Fruit fly (Drosophila melanogaster): ENCODE results near the gene aub.

Gene aub

dm6 chr2L:11044678-11045466 lies 43.6 kb upstream of the aub start (continued):
- TF ChIP-seq CG7372 (GFP tag; IDR thresholded peaks at IDR 0.05) (no peak), CG10565 (GFP tag; optimal IDR thresholded peaks at IDR 0.05) (no peak), CG10979 (tag; optimal IDR thresholded peaks at IDR 0.05) (no peak), CG32767 (GFP tag; IDR thresholded peaks at IDR 0.05) (no peak), CG31224 (GFP tag; IDR thresholded peaks at IDR 0.05) (no peak), Gug (GFP tag; IDR thresholded peaks at IDR 0.05) (no peak; the same call in 3 of the 4 replicates), CkIIα-i1 (GFP tag; IDR thresholded peaks at IDR 0.05) (no peak), HLH54F (GFP tag; optimal IDR thresholded peaks at IDR 0.05) (no peak), Ada2b (GFP tag; IDR thresholded peaks at IDR 0.05) (0 out of 2 replicates have a peak, but pooled peaks have one; percentile 15), Atf6 (GFP tag; IDR thresholded peaks at IDR 0.05) (peak; percentile 31; the same call in 1 of the 2 replicates), CG10959 (GFP tag; IDR thresholded peaks at IDR 0.05) (no peak), kni (GFP tag; optimal IDR thresholded peaks at IDR 0.05) (peak; percentile 83), Max (GFP tag; optimal IDR thresholded peaks at IDR 0.05) (no peak), CG31365 (tag; optimal IDR thresholded peaks at IDR 0.05) (peak; percentile 11), Eip74EF (GFP tag; optimal IDR thresholded peaks at IDR 0.05) (no peak), Scr (GFP tag; IDR thresholded peaks at IDR 0.05; ENCODE audit: partially characterized antibody) (no peak), CG34376 (GFP tag; optimal IDR thresholded peaks at IDR 0.05) (peak; percentile 67), hb (GFP tag; IDR thresholded peaks at IDR 0.05; ENCODE audit: partially characterized antibody) (no peak), CG13424 (tag; optimal IDR thresholded peaks at IDR 0.05) (peak; percentile 30), jing (GFP tag; optimal IDR thresholded peaks at IDR 0.05) (no peak), CG13894 (tag; optimal IDR thresholded peaks at IDR 0.05) (no peak), CG6791 (GFP tag; IDR thresholded peaks at IDR 0.05; ENCODE audit: partially characterized antibody) (no peak), lbe (GFP tag; optimal IDR thresholded peaks at IDR 0.05) (peak; percentile 53), CG8281 (tag; optimal IDR thresholded peaks at IDR 0.05) (peak; percentile 7), her (GFP tag; optimal IDR thresholded peaks at IDR 0.05) (no peak), HLHmδ (GFP tag; optimal IDR thresholded peaks at IDR 0.05) (peak; percentile 19), Med (GFP tag) (peak; percentile 78), CG12769 (tag; optimal IDR thresholded peaks at IDR 0.05) (no peak), CG10147 (GFP tag; optimal IDR thresholded peaks at IDR 0.05) (peak; percentile 45), crc (GFP tag; optimal IDR thresholded peaks at IDR 0.05) (no peak), Ssrp (tag; optimal IDR thresholded peaks at IDR 0.05) (no peak), bbx (GFP tag; IDR thresholded peaks at IDR 0.05; ENCODE audit: partially characterized antibody) (no peak), Blimp-1 (GFP tag; optimal IDR thresholded peaks at IDR 0.05) (peak; percentile 13), CG4730 (GFP tag; IDR thresholded peaks at IDR 0.05) (no peak), CG18764 (GFP tag; optimal IDR thresholded peaks at IDR 0.05) (no peak), vfl (GFP tag; optimal IDR thresholded peaks at IDR 0.05) (no peak), Xbp1 (GFP tag; optimal IDR thresholded peaks at IDR 0.05) (peak; percentile 17), p53 (GFP tag; optimal IDR thresholded peaks at IDR 0.05) (no peak), CG10654 (GFP tag; optimal IDR thresholded peaks at IDR 0.05) (no peak), CG9932 (GFP tag; IDR thresholded peaks at IDR 0.05) (0 out of 2 replicates have a peak, but pooled peaks have one; percentile 5), Neu2 (GFP tag; optimal IDR thresholded peaks at IDR 0.05; ENCODE audit: borderline replicate concordance) (no peak), tin (GFP tag; optimal IDR thresholded peaks at IDR 0.05) (no peak), CG10366 (GFP tag; IDR thresholded peaks at IDR 0.05) (peak; percentile 43; the same call in 1 of the 2 replicates), tna (GFP tag; IDR thresholded peaks at IDR 0.05; ENCODE audit: partially characterized antibody) (no peak; the same call in 1 of the 2 replicates), Dek (tag; optimal IDR thresholded peaks at IDR 0.05) (peak; percentile 13), MTF-1 (GFP tag; optimal IDR thresholded peaks at IDR 0.05; ENCODE audit: borderline replicate concordance) (peak; percentile 72), CG33557 (GFP tag; optimal IDR thresholded peaks at IDR 0.05) (peak; percentile 64), sna (GFP tag; IDR thresholded peaks at IDR 0.05; ENCODE audit: partially characterized antibody) (no peak)

Measured in whole organism, embryonic.